Worm (Caenorhabditis elegans) whole organism, L3 larva: Measurements from ENCODE around the gene R05F9.9.

Experiments used
- R02D3.7 ChIP-seq: fragments of 150-350 bp; optimal IDR thresholded peaks from 2 replicates; lab custom pipeline; 2014; ENCODE audit warnings: missing biosample characterization, missing genetic modification characterization
- aly-2 ChIP-seq: fragments of 150-350 bp; optimal IDR thresholded peaks from 2 replicates; lab custom pipeline; 2014; ENCODE audit warnings: missing biosample characterization, missing genetic modification characterization
- ama-1 ChIP-seq: fragments of 150-350 bp; optimal IDR thresholded peaks from 2 replicates; lab custom pipeline; 2018
- ceh-16 ChIP-seq: sonication (generic microtip); optimal IDR thresholded peaks from 2 replicates; lab custom pipeline; 2017; ENCODE audit warnings: missing biosample characterization, missing genetic modification characterization
- ceh-28 ChIP-seq: fragments of 150-350 bp; optimal IDR thresholded peaks from 2 replicates; lab custom pipeline; 2014; ENCODE audit warnings: missing biosample characterization, missing genetic modification reagents, missing genetic modification characterization
- ceh-82 ChIP-seq: fragments of 150-350 bp; optimal IDR thresholded peaks from 2 replicates; lab custom pipeline; 2014; ENCODE audit warnings: missing biosample characterization, missing genetic modification characterization
- ceh-9 ChIP-seq: sonication (generic microtip); optimal IDR thresholded peaks from 2 replicates; lab custom pipeline; 2018; ENCODE audit warnings: missing biosample characterization, missing genetic modification characterization
- egl-5 ChIP-seq: fragments of 150-350 bp; optimal IDR thresholded peaks from 2 replicates; lab custom pipeline; 2017; ENCODE audit warnings: missing biosample characterization, missing genetic modification reagents, missing genetic modification characterization, inconsistent platforms
- elt-1 ChIP-seq: fragments of 150-350 bp; optimal IDR thresholded peaks from 2 replicates; lab custom pipeline; 2014; ENCODE audit warnings: missing biosample characterization, missing genetic modification characterization
- elt-2 ChIP-seq: sonication (generic microtip); optimal IDR thresholded peaks from 2 replicates; lab custom pipeline; 2016; ENCODE audit warnings: missing genetic modification reagents, mild to moderate bottlenecking, missing genetic modification characterization, missing compliant biosample characterization
- eor-1 ChIP-seq, 2 experiments: fragments of 150-350 bp; optimal IDR thresholded peaks; 2 replicates each; lab custom pipeline; 2014 to 2018; ENCODE audit warnings: missing biosample characterization in 2 of 2, missing genetic modification characterization in 2 of 2
- fkh-10 ChIP-seq: sonication (generic microtip); optimal IDR thresholded peaks from 2 replicates; lab custom pipeline; 2017; ENCODE audit warnings: missing biosample characterization, missing genetic modification reagents, missing genetic modification characterization
- fos-1 ChIP-seq: fragments of 150-350 bp; optimal IDR thresholded peaks from 2 replicates; lab custom pipeline; 2014; ENCODE audit warnings: missing biosample characterization, missing genetic modification characterization
- hmg-11 ChIP-seq: sonication (generic microtip); optimal IDR thresholded peaks from 2 replicates; lab custom pipeline; 2016; ENCODE audit warnings: missing genetic modification characterization, missing compliant biosample characterization
- jun-1 ChIP-seq: fragments of 150-350 bp; optimal IDR thresholded peaks from 2 replicates; lab custom pipeline; 2014; ENCODE audit warnings: missing biosample characterization, missing genetic modification reagents, missing genetic modification characterization
- lin-15B ChIP-seq: fragments of 150-350 bp; optimal IDR thresholded peaks from 2 replicates; lab custom pipeline; 2014; ENCODE audit warnings: missing biosample characterization, missing genetic modification characterization
- lin-39 ChIP-seq: fragments of 150-350 bp; optimal IDR thresholded peaks from 2 replicates; lab custom pipeline; 2018; ENCODE audit warnings: missing biosample characterization, missing genetic modification reagents, missing genetic modification characterization
- lsy-12 ChIP-seq: sonication (generic microtip); optimal IDR thresholded peaks from 2 replicates; lab custom pipeline; 2016; ENCODE audit warnings: mild to moderate bottlenecking, missing genetic modification characterization, missing compliant biosample characterization
- mdl-1 ChIP-seq: fragments of 150-350 bp; optimal IDR thresholded peaks from 2 replicates; lab custom pipeline; 2014; ENCODE audit warnings: missing biosample characterization, missing genetic modification characterization
- mml-1 ChIP-seq: fragments of 150-350 bp; sonication (generic microtip); optimal IDR thresholded peaks from 3 replicates; lab custom pipeline; 2014; ENCODE audit warnings: missing biosample characterization, missing genetic modification characterization
- nfya-1 ChIP-seq: sonication (generic microtip); optimal IDR thresholded peaks from 2 replicates; lab custom pipeline; 2017; ENCODE audit warnings: missing genetic modification characterization, mild to moderate bottlenecking, missing compliant biosample characterization, antibody characterized with exemption, moderate library complexity; ENCODE audit not compliant: insufficient read depth
- nhr-11 ChIP-seq: fragments of 150-350 bp; optimal IDR thresholded peaks from 2 replicates; lab custom pipeline; 2014; ENCODE audit warnings: missing biosample characterization, missing genetic modification characterization
- nhr-12 ChIP-seq: fragments of 150-350 bp; optimal IDR thresholded peaks from 2 replicates; lab custom pipeline; 2014; ENCODE audit warnings: missing biosample characterization, missing genetic modification characterization
- nhr-25 ChIP-seq: sonication (generic microtip); optimal IDR thresholded peaks from 2 replicates; lab custom pipeline; 2017; ENCODE audit warnings: missing biosample characterization, missing genetic modification characterization
- nhr-28 ChIP-seq: fragments of 150-350 bp; optimal IDR thresholded peaks from 2 replicates; lab custom pipeline; 2014; ENCODE audit warnings: missing biosample characterization, missing genetic modification characterization
- nhr-43 ChIP-seq: sonication (generic microtip); optimal IDR thresholded peaks from 2 replicates; lab custom pipeline; 2016; ENCODE audit warnings: mild to moderate bottlenecking, missing genetic modification characterization, missing compliant biosample characterization; ENCODE audit not compliant: poor library complexity, severe bottlenecking
- nhr-67 ChIP-seq: fragments of 150-350 bp; optimal IDR thresholded peaks from 2 replicates; lab custom pipeline; 2014; ENCODE audit warnings: missing biosample characterization, missing genetic modification characterization
- nhr-77 ChIP-seq: fragments of 150-350 bp; optimal IDR thresholded peaks from 2 replicates; lab custom pipeline; 2014; ENCODE audit warnings: missing biosample characterization, missing genetic modification characterization
- pha-4 ChIP-seq: fragments of 150-350 bp; optimal IDR thresholded peaks from 2 replicates; lab custom pipeline; 2014; ENCODE audit warnings: missing biosample characterization, missing genetic modification reagents, missing genetic modification characterization
- pqm-1 ChIP-seq: fragments of 150-350 bp; optimal IDR thresholded peaks from 2 replicates; lab custom pipeline; 2017; ENCODE audit warnings: missing biosample characterization, missing genetic modification characterization, inconsistent platforms
- sea-2 ChIP-seq: fragments of 150-350 bp; sonication (generic microtip); optimal IDR thresholded peaks from 4 replicates; lab custom pipeline; 2014; ENCODE audit warnings: missing biosample characterization, missing genetic modification reagents, missing genetic modification characterization
- skn-1 ChIP-seq: fragments of 150-350 bp; optimal IDR thresholded peaks from 2 replicates; lab custom pipeline; 2014; ENCODE audit warnings: missing biosample characterization, missing genetic modification characterization
- snpc-4 ChIP-seq: fragments of 150-350 bp; optimal IDR thresholded peaks from 2 replicates; lab custom pipeline; 2014; ENCODE audit warnings: missing biosample characterization, missing genetic modification characterization
- tbx-2 ChIP-seq: sonication (generic microtip); optimal IDR thresholded peaks from 2 replicates; lab custom pipeline; 2016; ENCODE audit warnings: mild to moderate bottlenecking, missing genetic modification characterization, missing compliant biosample characterization
- unc-62 ChIP-seq: fragments of 150-350 bp; sonication (generic microtip); optimal IDR thresholded peaks from 4 replicates; lab custom pipeline; 2014; ENCODE audit warnings: missing biosample characterization, missing genetic modification reagents, missing genetic modification characterization
- zag-1 ChIP-seq: fragments of 150-350 bp; optimal IDR thresholded peaks from 2 replicates; lab custom pipeline; 2014; ENCODE audit warnings: missing biosample characterization, missing genetic modification characterization
- ztf-11 ChIP-seq: fragments of 150-350 bp; optimal IDR thresholded peaks from 2 replicates; lab custom pipeline; 2014; ENCODE audit warnings: missing biosample characterization, missing genetic modification characterization
- ztf-4 ChIP-seq: fragments of 150-350 bp; optimal IDR thresholded peaks from 2 replicates; lab custom pipeline; 2014; ENCODE audit warnings: missing biosample characterization, missing genetic modification characterization

The R05F9.9 gene

ce11 chrII:4902035-4902434, at the start of gene R05F9.9:
Gene R05F9.9, minus strand, starts transcription at chrII:4902100.
- TF ChIP-seq nhr-28 (no peak), aly-2 (no peak), fkh-10 (GFP tag; lab: Kevin White, UChicago) (no peak), ama-1 (peak; percentile 85), egl-5 (tag; lab: Kevin White, UChicago) (no peak), snpc-4 (tag; lab: Kevin White, UChicago) (no peak), nhr-25 (tag; lab: Kevin White, UChicago) (peak; percentile 45), ceh-28 (tag; lab: Kevin White, UChicago) (peak; percentile 52), ceh-16 (tag; lab: Kevin White, UChicago) (no peak), elt-2 (tag; lab: Kevin White, UChicago) (peak; percentile 64), lin-15B (tag; lab: Kevin White, UChicago) (peak; percentile 33), nfya-1 (tag; lab: Kevin White, UChicago) (peak; percentile 60), zag-1 (no peak), jun-1 (no peak), pha-4 (tag; lab: Kevin White, UChicago) (peak; percentile 69)

DNA sequence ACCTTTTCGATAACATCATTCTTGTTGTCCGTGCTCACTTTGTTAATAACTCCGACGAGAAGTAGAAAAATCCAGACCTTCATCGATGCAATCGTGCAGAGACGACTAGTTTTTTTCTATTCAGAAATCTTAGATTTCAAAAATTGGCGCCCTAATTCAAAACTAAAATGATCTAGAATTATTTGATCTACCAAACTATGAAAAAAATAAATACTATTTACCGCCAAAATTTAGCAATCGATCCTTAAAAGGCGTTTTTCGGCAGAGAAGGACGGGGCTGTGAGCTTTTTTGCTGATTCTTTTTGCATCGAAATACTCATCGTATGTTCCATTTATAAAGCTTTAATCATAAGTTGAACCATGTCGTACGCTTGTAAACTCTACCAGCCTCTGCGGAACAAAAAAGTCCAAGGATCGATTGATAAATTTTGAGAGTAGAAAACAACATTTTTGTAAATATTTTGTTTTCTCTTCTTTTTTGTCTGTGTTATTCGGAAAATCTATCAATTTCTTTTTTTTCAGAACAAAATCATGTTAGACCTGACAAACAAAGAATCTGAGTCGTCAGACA, 47.6 kb upstream of the R05F9.9 start, which contains the start of the genes try-1 and zyg-12:
try-1 (minus strand) TSS at position 148 of the 571 bp plus-strand sequence.
zyg-12 (plus strand) TSS at position 521 of the 571 bp plus-strand sequence.
- peak; percentile 28 for TF ChIP-seq elt-2 (tag; lab: Kevin White, UChicago)
- no peak for TF ChIP-seq ama-1
- TF ChIP-seq nhr-11 (tag; lab: Kevin White, UChicago) = no peak
- TF ChIP-seq mml-1 (tag; lab: Kevin White, UChicago) = no peak
- no peak for TF ChIP-seq pha-4 (tag; lab: Kevin White, UChicago)
- TF ChIP-seq lsy-12 (tag; lab: Kevin White, UChicago) = no peak

- TF ChIP-seq elt-2 (tag; lab: Kevin White, UChicago) = peak; percentile 32
- TF ChIP-seq nhr-28 = no peak
- TF ChIP-seq nhr-11 (tag; lab: Kevin White, UChicago) = no peak
- TF ChIP-seq nhr-43 (tag; lab: Kevin White, UChicago) = no peak
- TF ChIP-seq lsy-12 (tag; lab: Kevin White, UChicago) = no peak
- no peak for TF ChIP-seq jun-1
Observed at ce11 chrII:4948118-4948517, 46.2 kb upstream of the R05F9.9 start.

DNA sequence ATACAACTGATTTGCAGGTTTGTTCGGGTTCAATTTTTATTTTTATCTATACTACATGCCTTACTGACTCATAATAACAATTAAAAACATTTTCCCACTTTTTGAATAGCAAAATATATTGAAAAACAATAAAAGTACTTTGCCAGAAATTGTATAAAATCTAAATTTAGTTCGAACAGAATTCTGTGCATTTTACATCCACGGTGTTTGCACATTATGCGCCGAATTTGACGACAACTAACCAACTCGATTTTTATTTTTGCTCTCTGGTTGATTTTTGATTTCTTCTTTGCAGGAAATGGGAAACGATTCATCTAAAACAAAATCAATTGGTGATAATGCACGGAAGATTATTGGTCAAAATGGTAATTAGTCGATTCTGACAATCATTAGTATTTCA, 44.9 kb upstream of the R05F9.9 start:
- TF ChIP-seq eor-1 (tag; optimal IDR thresholded peaks at IDR 0.05; lab: Kevin White, UChicago) (no peak), lsy-12 (tag; lab: Kevin White, UChicago) (no peak), fkh-10 (GFP tag; lab: Kevin White, UChicago) (no peak), elt-2 (tag; lab: Kevin White, UChicago) (peak; percentile 40), lin-15B (tag; lab: Kevin White, UChicago) (no peak), pha-4 (tag; lab: Kevin White, UChicago) (peak; percentile 9), ztf-11 (no peak)

DNA sequence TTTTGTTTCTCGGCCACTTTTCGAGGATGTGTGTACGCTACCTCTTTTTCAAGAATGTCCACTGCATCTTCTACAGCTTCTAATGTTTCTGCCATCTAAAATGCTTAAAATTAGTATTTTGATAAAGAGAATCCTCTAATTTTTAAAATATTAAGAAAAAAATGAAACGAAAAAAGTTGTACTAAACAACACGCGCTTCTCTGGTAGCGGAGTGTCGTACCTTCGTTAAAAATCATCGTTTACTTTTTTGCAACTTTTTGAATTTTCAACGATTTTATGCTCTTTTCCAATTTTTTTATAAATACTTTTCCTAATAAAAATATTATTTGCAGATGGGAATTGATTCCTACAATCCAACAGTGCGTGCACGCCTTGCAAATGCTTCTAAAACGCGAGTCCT, 43.8 kb upstream of the R05F9.9 start, which contains the start of the genes gldi-11 and ZK546.2:
gldi-11 (minus strand) TSS at position 95 of the 400 bp plus-strand sequence.
ZK546.2 (plus strand) TSS at position 333 of the 400 bp plus-strand sequence.
- TF ChIP-seq ztf-4 (no peak), skn-1 (tag; lab: Kevin White, UChicago) (peak; percentile 13), fkh-10 (GFP tag; lab: Kevin White, UChicago) (no peak), nfya-1 (tag; lab: Kevin White, UChicago) (peak; percentile 16), nhr-12 (tag; lab: Kevin White, UChicago) (no peak), jun-1 (no peak), aly-2 (no peak), pha-4 (tag; lab: Kevin White, UChicago) (peak; percentile 55), hmg-11 (tag; lab: Kevin White, UChicago) (peak; percentile 23), elt-2 (tag; lab: Kevin White, UChicago) (peak; percentile 11)

ce11 chrII:4943849-4944248, 41.9 kb upstream of the R05F9.9 start, which contains the start of gene mdt-4:
Gene mdt-4, minus strand, starts transcription at chrII:4943949.
- no peak for TF ChIP-seq tbx-2 (tag; lab: Kevin White, UChicago)
- no peak for TF ChIP-seq aly-2
- no peak for TF ChIP-seq sea-2

ce11 chrII:4942829-4943228, 40.9 kb upstream of the R05F9.9 start:
- TF ChIP-seq nfya-1 (tag; lab: Kevin White, UChicago) = no peak
- TF ChIP-seq ceh-82 (tag; lab: Kevin White, UChicago) = no peak
- TF ChIP-seq unc-62 (GFP tag; lab: Kevin White, UChicago) = no peak
- no peak for TF ChIP-seq nhr-77 (tag; lab: Kevin White, UChicago)
- TF ChIP-seq pqm-1 (tag; lab: Kevin White, UChicago) = peak; percentile 80
- no peak for TF ChIP-seq nhr-67 (tag; lab: Kevin White, UChicago)
- peak; percentile 24 for TF ChIP-seq pha-4 (tag; lab: Kevin White, UChicago)
- TF ChIP-seq mdl-1 (tag; lab: Kevin White, UChicago) = no peak
- no peak for TF ChIP-seq ceh-9
- TF ChIP-seq elt-1 (tag; lab: Kevin White, UChicago) = no peak
- TF ChIP-seq nhr-11 (tag; lab: Kevin White, UChicago) = no peak
- TF ChIP-seq mml-1 (tag; lab: Kevin White, UChicago) = no peak
- no peak for TF ChIP-seq ceh-28 (tag; lab: Kevin White, UChicago)
- TF ChIP-seq elt-2 (tag; lab: Kevin White, UChicago) = peak; percentile 96
- no peak for TF ChIP-seq lin-39 (tag; lab: Kevin White, UChicago)
- no peak for TF ChIP-seq fos-1
- no peak for TF ChIP-seq nhr-25 (tag; lab: Kevin White, UChicago)
- TF ChIP-seq R02D3.7 (tag; lab: Kevin White, UChicago) = no peak
